1 fruit fly cellular context compared by ENCODE assay signal in the genomic region with DNA sequence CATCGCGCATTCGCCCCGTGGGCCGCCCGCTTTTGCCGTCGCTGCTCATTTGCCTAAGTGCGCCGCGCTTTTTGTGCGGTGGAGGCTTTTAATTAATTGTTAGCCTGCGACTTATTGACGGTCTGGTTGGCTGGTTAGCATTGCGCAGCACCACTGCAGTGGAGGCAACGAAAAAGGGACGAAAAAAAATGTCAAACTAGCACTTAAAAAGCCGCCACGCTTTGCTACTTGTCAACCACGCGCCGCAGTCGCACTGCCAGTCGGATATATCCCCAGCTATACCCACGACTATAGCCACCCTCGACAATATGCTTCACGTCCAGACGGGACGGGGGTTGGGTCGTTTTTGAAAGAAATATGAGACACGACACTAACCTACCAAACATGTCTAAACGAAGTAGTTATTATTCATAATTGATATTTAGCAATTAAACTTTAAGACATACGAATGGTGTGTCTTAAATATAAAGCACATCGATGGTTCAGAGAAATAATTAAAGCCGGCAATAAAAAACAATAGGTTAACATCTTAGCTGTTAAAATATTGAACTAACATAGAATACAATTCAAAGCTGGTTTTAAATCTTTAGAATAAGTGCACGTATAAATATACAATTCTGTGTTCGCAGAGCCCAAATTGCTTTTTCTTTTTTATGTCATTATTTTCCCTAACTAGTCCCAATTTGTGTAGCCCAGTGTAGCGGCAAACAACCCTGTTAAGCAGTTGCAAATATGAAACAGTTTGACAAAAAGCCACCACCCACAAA.
TF ChIP-seq lines count a peak whose summit lies in the region.

No protein-coding gene starts in this region.

TF ChIP-seq in whole organism, embryonic, 481 proteins besides CTCF, POLR2A, EP300 and RAD21 (continued from another document and continues in another):
- no peak for TF ChIP-seq sima (GFP tag; optimal IDR thresholded peaks at IDR 0.05; lab: Kevin White, UChicago)
- no peak for TF ChIP-seq MTF-1 (GFP tag; optimal IDR thresholded peaks at IDR 0.05; lab: Kevin White, UChicago; ENCODE audit: borderline replicate concordance)
- no peak for TF ChIP-seq Stat92E (GFP tag; optimal IDR thresholded peaks at IDR 0.05; lab: Kevin White, UChicago)
- no peak for TF ChIP-seq vnd (GFP tag; IDR thresholded peaks at IDR 0.05; lab: Robert Waterston, UW; ENCODE audit: partially characterized antibody)
- TF ChIP-seq Optix (GFP tag; IDR thresholded peaks at IDR 0.05; lab: Robert Waterston, UW), result no peak
- TF ChIP-seq vfl (GFP tag; optimal IDR thresholded peaks at IDR 0.05; lab: Kevin White, UChicago), result no peak
- no peak for TF ChIP-seq caup (GFP tag; optimal IDR thresholded peaks at IDR 0.05; lab: Kevin White, UChicago; ENCODE audit: severe bottlenecking)
- TF ChIP-seq lov (optimal IDR thresholded peaks at IDR 0.05; lab: Kevin White, UChicago), result no peak
- no peak for TF ChIP-seq lov (GFP tag; IDR thresholded peaks at IDR 0.05; lab: Robert Waterston, UW)
- TF ChIP-seq CG3847 (GFP tag; IDR thresholded peaks at IDR 0.05; lab: Robert Waterston, UW), result no peak
- TF ChIP-seq bbx (GFP tag; IDR thresholded peaks at IDR 0.05; lab: Robert Waterston, UW; ENCODE audit: partially characterized antibody), result no peak
- TF ChIP-seq ase (GFP tag; IDR thresholded peaks at IDR 0.05; lab: Robert Waterston, UW), result no peak
- TF ChIP-seq CG13296 (GFP tag; optimal IDR thresholded peaks at IDR 0.05; lab: Kevin White, UChicago), result no peak
- TF ChIP-seq CG16815 (GFP tag; optimal IDR thresholded peaks at IDR 0.05; lab: Kevin White, UChicago), result peak; percentile 12
- TF ChIP-seq tup (GFP tag; optimal IDR thresholded peaks at IDR 0.05; lab: Kevin White, UChicago), result no peak
- TF ChIP-seq CG18764 (GFP tag; optimal IDR thresholded peaks at IDR 0.05; lab: Kevin White, UChicago), result peak; percentile 7
- no peak for TF ChIP-seq kah (GFP tag; optimal IDR thresholded peaks at IDR 0.05; lab: Kevin White, UChicago)
- no peak for TF ChIP-seq Abd-B (GFP tag; optimal IDR thresholded peaks at IDR 0.05; lab: Kevin White, UChicago)
- TF ChIP-seq D19A (tag; optimal IDR thresholded peaks at IDR 0.05; lab: Kevin White, UChicago), result peak; percentile 60
- TF ChIP-seq CG2129 (GFP tag; IDR thresholded peaks at IDR 0.05; lab: Robert Waterston, UW; ENCODE audit: partially characterized antibody), result no peak
- TF ChIP-seq mld (GFP tag; IDR thresholded peaks at IDR 0.05; lab: Robert Waterston, UW; ENCODE audit: partially characterized antibody), result no peak
- TF ChIP-seq CG9215 (GFP tag; IDR thresholded peaks at IDR 0.05; lab: Robert Waterston, UW), result no peak
- no peak; the same call in 2 of the 3 replicates for TF ChIP-seq dysf (GFP tag; IDR thresholded peaks at IDR 0.05; lab: Robert Waterston, UW)
- no peak for TF ChIP-seq aop (GFP tag; IDR thresholded peaks at IDR 0.05; lab: Robert Waterston, UW)
- TF ChIP-seq gro (GFP tag; optimal IDR thresholded peaks at IDR 0.05; lab: Kevin White, UChicago), result no peak
- peak; percentile 1 for TF ChIP-seq CG2202 (tag; optimal IDR thresholded peaks at IDR 0.05; lab: Kevin White, UChicago)
- TF ChIP-seq CG13287 (GFP tag; IDR thresholded peaks at IDR 0.05; lab: Robert Waterston, UW; ENCODE audit: partially characterized antibody), result no peak
- peak; percentile 74 for TF ChIP-seq CG10979 (tag; optimal IDR thresholded peaks at IDR 0.05; lab: Kevin White, UChicago)
- no peak for TF ChIP-seq sc (optimal IDR thresholded peaks at IDR 0.05; lab: Kevin White, UChicago)
- peak; percentile 25 for TF ChIP-seq sc (GFP tag; optimal IDR thresholded peaks at IDR 0.05; lab: Kevin White, UChicago)
- no peak for TF ChIP-seq CG10959 (GFP tag; IDR thresholded peaks at IDR 0.05; lab: Robert Waterston, UW)
- no peak for TF ChIP-seq zf30C (GFP tag; optimal IDR thresholded peaks at IDR 0.05; lab: Kevin White, UChicago)
- TF ChIP-seq maf-S (GFP tag; optimal IDR thresholded peaks at IDR 0.05; lab: Kevin White, UChicago), result no peak
- no peak for TF ChIP-seq YL-1 (GFP tag; optimal IDR thresholded peaks at IDR 0.05; lab: Kevin White, UChicago)
- peak; percentile 22 for TF ChIP-seq CG5180 (GFP tag; optimal IDR thresholded peaks at IDR 0.05; lab: Kevin White, UChicago)
- no peak for TF ChIP-seq tio (GFP tag; optimal IDR thresholded peaks at IDR 0.05; lab: Kevin White, UChicago)
- TF ChIP-seq en (GFP tag; optimal IDR thresholded peaks at IDR 0.05; lab: Kevin White, UChicago), result no peak
- TF ChIP-seq Dp (GFP tag; optimal IDR thresholded peaks at IDR 0.05; lab: Kevin White, UChicago), result no peak
- no peak for TF ChIP-seq Lim3 (GFP tag; IDR thresholded peaks at IDR 0.05; lab: Robert Waterston, UW)
- TF ChIP-seq CG14050 (GFP tag; IDR thresholded peaks at IDR 0.05; lab: Robert Waterston, UW), result no peak
- TF ChIP-seq her (GFP tag; optimal IDR thresholded peaks at IDR 0.05; lab: Kevin White, UChicago), result no peak
- no peak for TF ChIP-seq emc (GFP tag; optimal IDR thresholded peaks at IDR 0.05; lab: Kevin White, UChicago)
- no peak for TF ChIP-seq btn (GFP tag; optimal IDR thresholded peaks at IDR 0.05; lab: Kevin White, UChicago)
- TF ChIP-seq Nf-YA (GFP tag; IDR thresholded peaks at IDR 0.05; lab: Robert Waterston, UW), result no peak
- TF ChIP-seq hkb (optimal IDR thresholded peaks at IDR 0.05; lab: Kevin White, UChicago), result no peak
- no peak for TF ChIP-seq hkb (GFP tag; IDR thresholded peaks at IDR 0.05; lab: Robert Waterston, UW)
- TF ChIP-seq CG7745 (tag; optimal IDR thresholded peaks at IDR 0.05; lab: Kevin White, UChicago), result no peak
- peak; percentile 32 for TF ChIP-seq CG4424 (GFP tag; optimal IDR thresholded peaks at IDR 0.05; lab: Kevin White, UChicago)
- no peak for TF ChIP-seq CG4404 (GFP tag; IDR thresholded peaks at IDR 0.05; lab: Robert Waterston, UW)
- no peak for TF ChIP-seq cwo (GFP tag; optimal IDR thresholded peaks at IDR 0.05; lab: Kevin White, UChicago)
- peak; percentile 57 for TF ChIP-seq CG15601 (tag; optimal IDR thresholded peaks at IDR 0.05; lab: Kevin White, UChicago)
- TF ChIP-seq Poxn (GFP tag; IDR thresholded peaks at IDR 0.05; lab: Robert Waterston, UW), result no peak
- TF ChIP-seq yki (optimal IDR thresholded peaks at IDR 0.05; lab: Kevin White, UChicago), result no peak
- no peak for TF ChIP-seq CG10274 (GFP tag; optimal IDR thresholded peaks at IDR 0.05; lab: Kevin White, UChicago)
- TF ChIP-seq Rfx (GFP tag; IDR thresholded peaks at IDR 0.05; lab: Robert Waterston, UW), result no peak
- TF ChIP-seq chm (GFP tag; IDR thresholded peaks at IDR 0.05; lab: Robert Waterston, UW), result peak; percentile 45; the same call in 1 of the 2 replicates
- no peak for TF ChIP-seq gsb (GFP tag; IDR thresholded peaks at IDR 0.05; lab: Robert Waterston, UW)
- TF ChIP-seq H15 (GFP tag; IDR thresholded peaks at IDR 0.05; lab: Robert Waterston, UW), result no peak
- no peak for TF ChIP-seq CG7786 (GFP tag; optimal IDR thresholded peaks at IDR 0.05; lab: Kevin White, UChicago)
- peak; percentile 49 for TF ChIP-seq Sox102F (GFP tag; optimal IDR thresholded peaks at IDR 0.05; lab: Kevin White, UChicago)
- peak; percentile 70 for TF ChIP-seq gem (tag; optimal IDR thresholded peaks at IDR 0.05; lab: Kevin White, UChicago)
- no peak for TF ChIP-seq cato (GFP tag; optimal IDR thresholded peaks at IDR 0.05; lab: Kevin White, UChicago; ENCODE audit: borderline replicate concordance)
- TF ChIP-seq CG34376 (GFP tag; optimal IDR thresholded peaks at IDR 0.05; lab: Kevin White, UChicago), result no peak
- no peak for TF ChIP-seq CG4328 (GFP tag; optimal IDR thresholded peaks at IDR 0.05; lab: Kevin White, UChicago)
- peak; percentile 44 for TF ChIP-seq CG10147 (GFP tag; optimal IDR thresholded peaks at IDR 0.05; lab: Kevin White, UChicago)
- TF ChIP-seq Sry-δ (GFP tag; optimal IDR thresholded peaks at IDR 0.05; lab: Kevin White, UChicago), result no peak
- peak; percentile 83 for TF ChIP-seq CG13424 (tag; optimal IDR thresholded peaks at IDR 0.05; lab: Kevin White, UChicago)
- no peak for TF ChIP-seq klu (GFP tag; IDR thresholded peaks at IDR 0.05; lab: Robert Waterston, UW)
- TF ChIP-seq CG15269 (tag; optimal IDR thresholded peaks at IDR 0.05; lab: Kevin White, UChicago), result peak; percentile 31
- TF ChIP-seq Med (GFP tag; lab: Kevin White, UChicago), result peak; percentile 30
- TF ChIP-seq CG15514 (GFP tag; optimal IDR thresholded peaks at IDR 0.05; lab: Kevin White, UChicago), result no peak
- no peak for TF ChIP-seq Side (GFP tag; optimal IDR thresholded peaks at IDR 0.05; lab: Kevin White, UChicago)
- TF ChIP-seq Sin3A (optimal IDR thresholded peaks at IDR 0.05; lab: Kevin White, UChicago), result no peak
- TF ChIP-seq CG2120 (GFP tag; optimal IDR thresholded peaks at IDR 0.05; lab: Kevin White, UChicago), result no peak
- TF ChIP-seq CG10462 (GFP tag; optimal IDR thresholded peaks at IDR 0.05; lab: Kevin White, UChicago), result no peak
- TF ChIP-seq ken (GFP tag; IDR thresholded peaks at IDR 0.05; lab: Robert Waterston, UW), result no peak
- no peak for TF ChIP-seq chinmo (GFP tag; IDR thresholded peaks at IDR 0.05; lab: Robert Waterston, UW; ENCODE audit: partially characterized antibody)
- no peak for TF ChIP-seq HLH3B (GFP tag; IDR thresholded peaks at IDR 0.05; lab: Robert Waterston, UW)
- no peak for TF ChIP-seq MBD-R2 (GFP tag; IDR thresholded peaks at IDR 0.05; lab: Robert Waterston, UW)
- no peak for TF ChIP-seq schlank (tag; optimal IDR thresholded peaks at IDR 0.05; lab: Kevin White, UChicago)
- TF ChIP-seq sisA (GFP tag; IDR thresholded peaks at IDR 0.05; lab: Robert Waterston, UW), result no peak
- TF ChIP-seq CG11560 (tag; IDR thresholded peaks at IDR 0.05; lab: Robert Waterston, UW), result no peak
- TF ChIP-seq CG9609 (GFP tag; optimal IDR thresholded peaks at IDR 0.05; lab: Kevin White, UChicago), result no peak
- TF ChIP-seq unc-4 (GFP tag; IDR thresholded peaks at IDR 0.05; lab: Robert Waterston, UW; ENCODE audit: partially characterized antibody), result no peak
- peak; percentile 69 for TF ChIP-seq CG14710 (tag; optimal IDR thresholded peaks at IDR 0.05; lab: Kevin White, UChicago)
- TF ChIP-seq hbn (GFP tag; IDR thresholded peaks at IDR 0.05; lab: Robert Waterston, UW; ENCODE audit: partially characterized antibody), result no peak
- no peak for TF ChIP-seq D (optimal IDR thresholded peaks at IDR 0.05; lab: Kevin White, UChicago)
- peak; percentile 88 for TF ChIP-seq D (GFP tag; optimal IDR thresholded peaks at IDR 0.05; lab: Kevin White, UChicago)
- no peak for TF ChIP-seq CG31224 (GFP tag; IDR thresholded peaks at IDR 0.05; lab: Robert Waterston, UW)
- peak; percentile 71 for TF ChIP-seq CG17385 (GFP tag; optimal IDR thresholded peaks at IDR 0.05; lab: Kevin White, UChicago)
- TF ChIP-seq phol (tag; optimal IDR thresholded peaks at IDR 0.05; lab: Kevin White, UChicago), result peak; percentile 66
- TF ChIP-seq Hr51 (GFP tag; optimal IDR thresholded peaks at IDR 0.05; lab: Kevin White, UChicago), result peak in 1 of 2 experiments; percentile 59
- TF ChIP-seq CG13775 (GFP tag; optimal IDR thresholded peaks at IDR 0.05; lab: Kevin White, UChicago), result peak; percentile 0
- no peak for TF ChIP-seq gcm2 (GFP tag; optimal IDR thresholded peaks at IDR 0.05; lab: Kevin White, UChicago)
- peak; percentile 10 for TF ChIP-seq CG4707 (GFP tag; optimal IDR thresholded peaks at IDR 0.05; lab: Kevin White, UChicago)
- peak; percentile 69 for TF ChIP-seq CoRest (tag; optimal IDR thresholded peaks at IDR 0.05; lab: Kevin White, UChicago)
- TF ChIP-seq Gsc (GFP tag; IDR thresholded peaks at IDR 0.05; lab: Robert Waterston, UW), result no peak
- TF ChIP-seq CG1602 (GFP tag; optimal IDR thresholded peaks at IDR 0.05; lab: Kevin White, UChicago), result no peak
- TF ChIP-seq Ssrp (tag; optimal IDR thresholded peaks at IDR 0.05; lab: Kevin White, UChicago), result peak; percentile 52
- peak; percentile 44 for TF ChIP-seq CG17829 (tag; optimal IDR thresholded peaks at IDR 0.05; lab: Kevin White, UChicago)
- no peak for TF ChIP-seq crc (GFP tag; optimal IDR thresholded peaks at IDR 0.05; lab: Kevin White, UChicago)
- TF ChIP-seq insv (GFP tag; optimal IDR thresholded peaks at IDR 0.05; lab: Kevin White, UChicago), result no peak
- TF ChIP-seq Adf1 (GFP tag; IDR thresholded peaks at IDR 0.05; lab: Robert Waterston, UW), result no peak
- no peak for TF ChIP-seq HmgD (GFP tag; optimal IDR thresholded peaks at IDR 0.05; lab: Kevin White, UChicago)
- no peak for TF ChIP-seq CG14965 (GFP tag; optimal IDR thresholded peaks at IDR 0.05; lab: Kevin White, UChicago; ENCODE audit: borderline replicate concordance)
- TF ChIP-seq Chrac-16 (GFP tag; optimal IDR thresholded peaks at IDR 0.05; lab: Kevin White, UChicago), result no peak
- no peak for TF ChIP-seq CG42726 (GFP tag; IDR thresholded peaks at IDR 0.05; lab: Robert Waterston, UW; ENCODE audit: partially characterized antibody)
- peak; percentile 76 for TF ChIP-seq CG11504 (tag; optimal IDR thresholded peaks at IDR 0.05; lab: Kevin White, UChicago)
- no peak for TF ChIP-seq zen (tag; optimal IDR thresholded peaks at IDR 0.05; lab: Kevin White, UChicago)
- peak; percentile 5 for TF ChIP-seq Lhr (GFP tag; optimal IDR thresholded peaks at IDR 0.05; lab: Kevin White, UChicago)
- no peak for TF ChIP-seq CG6791 (GFP tag; IDR thresholded peaks at IDR 0.05; lab: Robert Waterston, UW; ENCODE audit: partially characterized antibody)
- no peak for TF ChIP-seq sd (tag; optimal IDR thresholded peaks at IDR 0.05; lab: Kevin White, UChicago)
- peak; percentile 24 for TF ChIP-seq trem (tag; optimal IDR thresholded peaks at IDR 0.05; lab: Kevin White, UChicago)
- no peak for TF ChIP-seq so (GFP tag; IDR thresholded peaks at IDR 0.05; lab: Robert Waterston, UW)
- peak; percentile 46 for TF ChIP-seq Xbp1 (GFP tag; optimal IDR thresholded peaks at IDR 0.05; lab: Kevin White, UChicago)
- peak; percentile 61 for TF ChIP-seq Hsf (GFP tag; optimal IDR thresholded peaks at IDR 0.05; lab: Kevin White, UChicago)
- no peak for TF ChIP-seq CG12769 (tag; optimal IDR thresholded peaks at IDR 0.05; lab: Kevin White, UChicago)
- no peak for TF ChIP-seq fd64A (GFP tag; optimal IDR thresholded peaks at IDR 0.05; lab: Kevin White, UChicago)
- TF ChIP-seq NFAT (GFP tag; IDR thresholded peaks at IDR 0.05; lab: Robert Waterston, UW), result no peak
- no peak for TF ChIP-seq GATAe (GFP tag; conservative IDR thresholded peaks at IDR 0.05; lab: Robert Waterston, UW)
- no peak for TF ChIP-seq B-H1 (GFP tag; IDR thresholded peaks at IDR 0.05; lab: Robert Waterston, UW)
- TF ChIP-seq Bgb (GFP tag; IDR thresholded peaks at IDR 0.05; lab: Robert Waterston, UW; ENCODE audit: partially characterized antibody), result no peak
- no peak for TF ChIP-seq gfzf (GFP tag; optimal IDR thresholded peaks at IDR 0.05; lab: Kevin White, UChicago)
- TF ChIP-seq hth (optimal IDR thresholded peaks at IDR 0.05; lab: Kevin White, UChicago), result no peak
- TF ChIP-seq nmo (GFP tag; optimal IDR thresholded peaks at IDR 0.05; lab: Kevin White, UChicago), result peak; percentile 64
- no peak for TF ChIP-seq CG2116 (GFP tag; optimal IDR thresholded peaks at IDR 0.05; lab: Kevin White, UChicago)
- no peak for TF ChIP-seq trh (GFP tag; optimal IDR thresholded peaks at IDR 0.05; lab: Kevin White, UChicago)
